Worm (Caenorhabditis elegans) whole organism, mixed stage, embryonic: ENCODE results near the gene T19H5.7.

Experiments
- ces-1 ChIP-seq: fragments of 150-350 bp; optimal IDR thresholded peaks from 2 replicates; lab custom pipeline; 2014; ENCODE audit warnings: missing biosample characterization, missing genetic modification reagents, missing genetic modification characterization
- elt-3 ChIP-seq: fragments of 150-350 bp; optimal IDR thresholded peaks from 2 replicates; lab custom pipeline; 2014; ENCODE audit warnings: missing biosample characterization, missing genetic modification characterization
- lsy-2 ChIP-seq: fragments of 150-350 bp; optimal IDR thresholded peaks from 2 replicates; lab custom pipeline; 2014; ENCODE audit warnings: missing biosample characterization, missing genetic modification characterization
- nhr-76 ChIP-seq: sonication (generic microtip); optimal IDR thresholded peaks from 2 replicates; lab custom pipeline; 2017; ENCODE audit warnings: missing biosample characterization, missing genetic modification characterization
- pha-4 ChIP-seq: fragments of 150-350 bp; optimal IDR thresholded peaks from 2 replicates; lab custom pipeline; 2018; ENCODE audit warnings: missing biosample characterization, missing genetic modification reagents, missing genetic modification characterization
- tbx-8 ChIP-seq: fragments of 200-800 bp; sonication (Bioruptor generic); optimal IDR thresholded peaks from 2 replicates; lab custom pipeline; 2018; ENCODE audit warnings: mild to moderate bottlenecking, missing genetic modification characterization, moderate library complexity, missing compliant biosample characterization
- unc-62 ChIP-seq: fragments of 150-350 bp; optimal IDR thresholded peaks from 2 replicates; lab custom pipeline; 2014; ENCODE audit warnings: missing biosample characterization, missing genetic modification reagents, missing genetic modification characterization

DNA sequence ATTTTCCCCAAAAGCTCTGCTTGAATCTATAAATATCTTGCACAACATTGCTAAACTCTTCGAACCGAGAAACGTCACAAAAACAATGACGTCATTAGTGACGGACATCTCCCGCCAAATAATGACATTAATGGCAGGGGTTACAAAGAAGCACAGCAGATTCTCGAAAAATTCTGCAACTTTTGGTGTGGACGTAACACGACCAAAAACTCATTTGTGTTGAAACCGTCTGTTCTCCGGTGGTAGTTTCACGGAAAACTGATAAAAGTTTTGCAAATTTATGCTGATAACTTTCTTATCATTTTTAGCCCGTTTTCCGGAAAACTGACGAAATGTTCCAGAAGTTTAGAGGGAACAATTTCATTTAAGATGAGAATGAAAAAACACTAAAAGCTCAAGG lies 18.7 kb upstream of the T19H5.7 start:
- TF ChIP-seq elt-3 (tag; lab: Kevin White, UChicago) (no peak), unc-62 (GFP tag; lab: Kevin White, UChicago) (no peak), tbx-8 (GFP tag; lab: Kevin White, UChicago) (no peak), ces-1 (GFP tag; lab: Kevin White, UChicago) (peak; percentile 24), pha-4 (tag; lab: Kevin White, UChicago) (no peak), nhr-76 (tag; lab: Kevin White, UChicago) (no peak), lsy-2 (tag; lab: Kevin White, UChicago) (no peak)
